Fruit fly (Drosophila melanogaster): ENCODE measurements around the gene Pax.

- TF ChIP-seq EcR (GFP tag; optimal IDR thresholded peaks at IDR 0.05) (no peak), rn (GFP tag; IDR thresholded peaks at IDR 0.05) (no peak), D1 (tag; optimal IDR thresholded peaks at IDR 0.05) (no peak), fd96Ca (GFP tag; IDR thresholded peaks at IDR 0.05) (no peak), CG14655 (GFP tag; optimal IDR thresholded peaks at IDR 0.05) (no peak), CG15710 (tag; optimal IDR thresholded peaks at IDR 0.05) (no peak), CG8159 (tag; optimal IDR thresholded peaks at IDR 0.05) (no peak), Ets98B (GFP tag; IDR thresholded peaks at IDR 0.05) (no peak)
Observed at dm6 chr2L:19432424-19433015, 6.1 kb upstream of the Pax start, which contains the start of gene Rab9.
